Fruit fly (Drosophila melanogaster) whole organism, prepupa: ENCODE data around the gene CG13318.

ENCODE experiments used
- Blimp-1 ChIP-seq: fragments of 200-800 bp; sonication (Bioruptor generic); optimal IDR thresholded peaks from 3 replicates; lab custom pipeline; 2017; ENCODE audit warnings: missing biosample characterization, missing genetic modification characterization, mild to moderate bottlenecking, moderate library complexity, missing genetic modification reagents
- CG10631 ChIP-seq: fragments of 200-800 bp; sonication (Bioruptor generic); optimal IDR thresholded peaks from 2 replicates; lab custom pipeline; 2016; ENCODE audit warnings: missing biosample characterization, missing genetic modification characterization
- CG11762 ChIP-seq: fragments of 200-800 bp; sonication (Bioruptor generic); optimal IDR thresholded peaks from 3 replicates; lab custom pipeline; 2016; ENCODE audit warnings: missing biosample characterization, missing genetic modification characterization; ENCODE audit not compliant: insufficient read depth
- CG6792 ChIP-seq: fragments of 200-800 bp; sonication (Bioruptor generic); optimal IDR thresholded peaks from 3 replicates; lab custom pipeline; 2016; ENCODE audit warnings: missing biosample characterization, missing genetic modification characterization
- CG7368 ChIP-seq: fragments of 200-800 bp; sonication (Bioruptor generic); optimal IDR thresholded peaks from 3 replicates; lab custom pipeline; 2016; ENCODE audit warnings: missing biosample characterization, missing genetic modification characterization
- CG9139 ChIP-seq: fragments of 200-800 bp; sonication (Bioruptor generic); optimal IDR thresholded peaks from 3 replicates; lab custom pipeline; 2017; ENCODE audit warnings: missing biosample characterization, mild to moderate bottlenecking, missing genetic modification characterization
- Hr38 ChIP-seq: sonication (Bioruptor generic); optimal IDR thresholded peaks from 2 replicates; lab custom pipeline; 2016; ENCODE audit warnings: missing biosample characterization, missing genetic modification characterization
- cyc ChIP-seq: fragments of 200-800 bp; sonication (Bioruptor generic); optimal IDR thresholded peaks from 3 replicates; lab custom pipeline; 2016; ENCODE audit warnings: missing biosample characterization, missing genetic modification characterization
- dsx ChIP-seq: fragments of 200-800 bp; optimal IDR thresholded peaks from 3 replicates; lab custom pipeline; 2019; ENCODE audit warnings: missing biosample characterization, mild to moderate bottlenecking, missing genetic modification characterization, moderate library complexity; ENCODE audit not compliant: poor library complexity, severe bottlenecking
- esn ChIP-seq: fragments of 200-800 bp; sonication (Bioruptor generic); optimal IDR thresholded peaks from 2 replicates; lab custom pipeline; 2016; ENCODE audit warnings: missing biosample characterization, mild to moderate bottlenecking, missing genetic modification characterization, moderate library complexity
- svp ChIP-seq: fragments of 200-800 bp; sonication (Bioruptor generic); peaks from one replicate; lab custom pipeline; 2016; ENCODE audit warnings: missing biosample characterization, missing genetic modification characterization

- peak; percentile 5 for TF ChIP-seq CG7368 (GFP tag; lab: Kevin White, UChicago)
- no peak for TF ChIP-seq dsx (GFP tag; lab: Kevin White, UChicago)
- no peak for TF ChIP-seq CG10631 (GFP tag; lab: Kevin White, UChicago)
- TF ChIP-seq CG9139 (GFP tag; lab: Kevin White, UChicago) = no peak
- peak; percentile 7 for TF ChIP-seq cyc (GFP tag; lab: Kevin White, UChicago)
- no peak for TF ChIP-seq Hr38 (GFP tag; lab: Kevin White, UChicago)
- no peak for TF ChIP-seq Blimp-1 (GFP tag; lab: Kevin White, UChicago)
- no peak for TF ChIP-seq esn (GFP tag; lab: Kevin White, UChicago)
- peak; percentile 74 for TF ChIP-seq svp
- TF ChIP-seq CG11762 (GFP tag; lab: Kevin White, UChicago) = no peak
- no peak for TF ChIP-seq CG6792 (GFP tag; lab: Kevin White, UChicago)
Observed at dm6 chr3R:8819551-8820057, 47.1 kb upstream of the CG13318 start.
